Fruit fly (Drosophila melanogaster) whole organism, wandering third instar larva: ENCODE data around the gene sgg.

ENCODE experiments used
- Abd-B ChIP-seq: fragments of >200 bp; optimal IDR thresholded peaks from 2 replicates; lab custom pipeline; 2017; ENCODE audit warnings: missing biosample characterization, missing genetic modification characterization
- CG32264 ChIP-seq: fragments of 200-800 bp; sonication (Bioruptor generic); optimal IDR thresholded peaks from 2 replicates; lab custom pipeline; 2016; ENCODE audit warnings: missing biosample characterization, missing genetic modification characterization
- CG9705 ChIP-seq: fragments of 200-800 bp; sonication (Bioruptor generic); optimal IDR thresholded peaks from 2 replicates; lab custom pipeline; 2018; ENCODE audit warnings: missing biosample characterization, mild to moderate bottlenecking, missing genetic modification characterization
- CrebA ChIP-seq: fragments of 200-800 bp; sonication (Bioruptor generic); optimal IDR thresholded peaks from 2 replicates; lab custom pipeline; 2016; ENCODE audit warnings: missing biosample characterization, mild to moderate bottlenecking, missing genetic modification characterization, borderline replicate concordance
- Dfd ChIP-seq: fragments of >200 bp; optimal IDR thresholded peaks from 2 replicates; lab custom pipeline; 2017; ENCODE audit warnings: missing biosample characterization, missing genetic modification characterization
- Dif ChIP-seq: fragments of 200-275, 200-300 bp; sonication (Bioruptor generic); optimal IDR thresholded peaks from 2 replicates; lab custom pipeline; 2018; ENCODE audit warnings: missing biosample characterization, missing genetic modification characterization; ENCODE audit not compliant: partially characterized antibody
- GATAd ChIP-seq: sonication (Bioruptor generic); optimal IDR thresholded peaks from 2 replicates; lab custom pipeline; 2016; ENCODE audit warnings: missing biosample characterization, missing genetic modification characterization
- HLH106 ChIP-seq: fragments of 200-800 bp; optimal IDR thresholded peaks from 3 replicates; lab custom pipeline; 2019; ENCODE audit warnings: missing biosample characterization, mild to moderate bottlenecking, missing genetic modification characterization, moderate library complexity
- Hnf4 ChIP-seq: fragments of 200-800 bp; sonication (Bioruptor generic); optimal IDR thresholded peaks from 2 replicates; lab custom pipeline; 2016; ENCODE audit warnings: missing biosample characterization, mild to moderate bottlenecking, missing genetic modification characterization
- Hr78 ChIP-seq: fragments of >200 bp; optimal IDR thresholded peaks from 2 replicates; lab custom pipeline; 2017; ENCODE audit warnings: missing biosample characterization, missing genetic modification characterization
- Hr83 ChIP-seq: fragments of 200-300 bp; sonication (Bioruptor generic); optimal IDR thresholded peaks from 2 replicates; lab custom pipeline; 2016; ENCODE audit warnings: missing biosample characterization, mild to moderate bottlenecking, missing genetic modification characterization, moderate library complexity; ENCODE audit not compliant: poor library complexity, severe bottlenecking
- Jra ChIP-seq: sonication (Bioruptor generic); optimal IDR thresholded peaks from 2 replicates; lab custom pipeline; 2016; ENCODE audit warnings: missing biosample characterization, missing genetic modification characterization
- Mio ChIP-seq: sonication (Bioruptor generic); optimal IDR thresholded peaks from 2 replicates; lab custom pipeline; 2016; ENCODE audit warnings: missing biosample characterization, missing genetic modification characterization
- Myc ChIP-seq: fragments of >200 bp; optimal IDR thresholded peaks from 2 replicates; lab custom pipeline; 2017
- N ChIP-seq: fragments of >200 bp; optimal IDR thresholded peaks from 2 replicates; lab custom pipeline; 2018; ENCODE audit warnings: missing biosample characterization, missing external identifiers, missing genetic modification characterization
- OdsH ChIP-seq: fragments of 200-800 bp; sonication (Bioruptor generic); optimal IDR thresholded peaks from 2 replicates; lab custom pipeline; 2016; ENCODE audit warnings: missing biosample characterization, mild to moderate bottlenecking, missing genetic modification characterization
- Rel ChIP-seq, 2 experiments: fragments of 200-800 bp; sonication (Bioruptor generic) in 1 of 2; optimal IDR thresholded peaks; 2 replicates in 1 of 2; 3 replicates in 1 of 2; lab custom pipeline; 2016 to 2019; ENCODE audit warnings: mild to moderate bottlenecking in 2 of 2, missing biosample characterization in 2 of 2, missing genetic modification characterization in 2 of 2, moderate library complexity in 1 of 2
- Sp1 ChIP-seq: fragments of 200-800 bp; sonication (Bioruptor generic); optimal IDR thresholded peaks from 3 replicates; lab custom pipeline; 2019; ENCODE audit warnings: missing biosample characterization, mild to moderate bottlenecking, missing genetic modification characterization, moderate library complexity
- Vsx2 ChIP-seq: fragments of 200-300, 225-300 bp; sonication (Bioruptor generic); optimal IDR thresholded peaks from 2 replicates; lab custom pipeline; 2018; ENCODE audit warnings: missing biosample characterization, missing genetic modification characterization; ENCODE audit not compliant: partially characterized antibody
- br ChIP-seq: fragments of 200-800 bp; sonication (Bioruptor generic); optimal IDR thresholded peaks from 2 replicates; lab custom pipeline; 2016; ENCODE audit warnings: missing biosample characterization, missing genetic modification characterization
- brk ChIP-seq: fragments of 200-800 bp; sonication (Bioruptor generic); optimal IDR thresholded peaks from 2 replicates; lab custom pipeline; 2016; ENCODE audit warnings: missing biosample characterization, mild to moderate bottlenecking, missing genetic modification characterization
- dl ChIP-seq, 2 experiments: fragments of 175-275, 200-275 bp in 1 of 2; fragments of 200-275 bp in 1 of 2; sonication (Bioruptor generic); optimal IDR thresholded peaks; lab custom pipeline; 2018; ENCODE audit warnings: mild to moderate bottlenecking in 2 of 2, missing biosample characterization in 2 of 2, missing genetic modification characterization in 2 of 2, moderate library complexity in 2 of 2; ENCODE audit not compliant: partially characterized antibody in 2 of 2, insufficient read depth in 1 of 2
- dmrt93B ChIP-seq: fragments of 200-800 bp; sonication (Bioruptor generic); optimal IDR thresholded peaks from 2 replicates; lab custom pipeline; 2018; ENCODE audit warnings: missing biosample characterization, mild to moderate bottlenecking, missing genetic modification characterization
- dsf ChIP-seq: sonication (Bioruptor generic); optimal IDR thresholded peaks from 2 replicates; lab custom pipeline; 2016; ENCODE audit warnings: missing biosample characterization, missing genetic modification characterization, borderline replicate concordance
- ey ChIP-seq: fragments of 200-800 bp; sonication (Bioruptor generic); optimal IDR thresholded peaks from 2 replicates; lab custom pipeline; 2016; ENCODE audit warnings: missing biosample characterization, missing genetic modification characterization
- foxo ChIP-seq, 2 experiments: fragments of 200-800 bp; sonication (Bioruptor generic); optimal IDR thresholded peaks; 2 replicates in 1 of 2; 3 replicates in 1 of 2; lab custom pipeline; 2016 to 2017; ENCODE audit warnings: missing biosample characterization in 2 of 2, missing genetic modification characterization in 2 of 2
- fru ChIP-seq: fragments of 200-800 bp; sonication (Bioruptor generic); optimal IDR thresholded peaks from 3 replicates; lab custom pipeline; 2016; ENCODE audit warnings: missing biosample characterization, mild to moderate bottlenecking, missing genetic modification characterization
- h ChIP-seq: fragments of 200-800 bp; sonication (Bioruptor generic); optimal IDR thresholded peaks from 3 replicates; lab custom pipeline; 2016; ENCODE audit warnings: missing biosample characterization, mild to moderate bottlenecking, missing genetic modification characterization
- jim ChIP-seq: fragments of 175-275, 200-325 bp; sonication (Bioruptor generic); optimal IDR thresholded peaks from 2 replicates; lab custom pipeline; 2016; ENCODE audit warnings: missing biosample characterization, mild to moderate bottlenecking, missing genetic modification characterization
- lola ChIP-seq: fragments of >200 bp; optimal IDR thresholded peaks from 2 replicates; lab custom pipeline; 2017; ENCODE audit warnings: missing biosample characterization, missing genetic modification characterization
- pan ChIP-seq: fragments of >200 bp; optimal IDR thresholded peaks from 2 replicates; lab custom pipeline; 2017
- psq ChIP-seq: fragments of 200-800 bp; sonication (Bioruptor generic); optimal IDR thresholded peaks from 3 replicates; lab custom pipeline; 2017; ENCODE audit warnings: missing biosample characterization, mild to moderate bottlenecking, missing genetic modification characterization, moderate library complexity
- rgr ChIP-seq: fragments of 200-800 bp; sonication (Bioruptor generic); optimal IDR thresholded peaks from 3 replicates; lab custom pipeline; 2016; ENCODE audit warnings: missing biosample characterization, mild to moderate bottlenecking, missing genetic modification characterization
- sage ChIP-seq: fragments of 200-800 bp; sonication (Bioruptor generic); optimal IDR thresholded peaks from 2 replicates; lab custom pipeline; 2016; ENCODE audit warnings: missing biosample characterization, mild to moderate bottlenecking, missing genetic modification characterization
- sv ChIP-seq: fragments of 200-800 bp; sonication (Bioruptor generic); optimal IDR thresholded peaks from 3 replicates; lab custom pipeline; 2016; ENCODE audit warnings: missing biosample characterization, missing genetic modification characterization
- tai ChIP-seq: sonication (Bioruptor generic); optimal IDR thresholded peaks from 2 replicates; lab custom pipeline; 2016; ENCODE audit warnings: missing biosample characterization, missing genetic modification characterization
- usp ChIP-seq: fragments of >200 bp; optimal IDR thresholded peaks from 2 replicates; lab custom pipeline; 2017; ENCODE audit warnings: missing biosample characterization, missing genetic modification characterization
- woc ChIP-seq: sonication (Bioruptor generic); optimal IDR thresholded peaks from 2 replicates; lab custom pipeline; 2016; ENCODE audit warnings: missing biosample characterization, mild to moderate bottlenecking, missing genetic modification characterization

sgg gene

DNA sequence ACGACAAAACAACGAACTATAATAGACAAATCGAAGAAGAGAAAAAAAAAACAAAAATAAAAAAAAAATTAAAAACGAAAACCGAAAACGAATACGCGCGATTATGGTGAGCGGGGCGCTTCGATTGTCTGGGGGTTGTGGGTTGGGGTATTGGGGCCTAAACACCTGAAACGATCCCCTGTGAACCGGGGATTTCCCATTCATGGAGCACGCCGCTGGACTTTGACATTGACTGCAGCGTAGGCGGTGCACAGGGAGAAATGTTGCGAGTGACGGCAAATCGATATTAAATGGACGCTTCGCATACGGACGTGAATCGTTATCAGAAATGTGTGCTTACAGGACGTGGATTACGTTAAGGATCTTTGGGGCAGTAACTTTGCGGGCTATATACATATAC is 41.5 kb upstream of the sgg start:
- TF ChIP-seq HLH106 (tag; lab: Kevin White, UChicago) (no peak), jim (no peak), CG9705 (GFP tag; lab: Kevin White, UChicago) (no peak), Hnf4 (peak; percentile 43), brk (no peak), h (no peak), Dfd (GFP tag; lab: Kevin White, UChicago) (no peak), psq (GFP tag; lab: Kevin White, UChicago) (no peak), br (GFP tag; lab: Kevin White, UChicago) (no peak), N (GFP tag; lab: Kevin White, UChicago) (no peak), Rel (GFP tag; optimal IDR thresholded peaks at IDR 0.05; lab: Kevin White, UChicago) (no peak), Rel (tag; optimal IDR thresholded peaks at IDR 0.05; lab: Kevin White, UChicago) (peak; percentile 99), Hr78 (no peak)
- TF ChIP-seq, all 38 proteins: peak for 2

DNA sequence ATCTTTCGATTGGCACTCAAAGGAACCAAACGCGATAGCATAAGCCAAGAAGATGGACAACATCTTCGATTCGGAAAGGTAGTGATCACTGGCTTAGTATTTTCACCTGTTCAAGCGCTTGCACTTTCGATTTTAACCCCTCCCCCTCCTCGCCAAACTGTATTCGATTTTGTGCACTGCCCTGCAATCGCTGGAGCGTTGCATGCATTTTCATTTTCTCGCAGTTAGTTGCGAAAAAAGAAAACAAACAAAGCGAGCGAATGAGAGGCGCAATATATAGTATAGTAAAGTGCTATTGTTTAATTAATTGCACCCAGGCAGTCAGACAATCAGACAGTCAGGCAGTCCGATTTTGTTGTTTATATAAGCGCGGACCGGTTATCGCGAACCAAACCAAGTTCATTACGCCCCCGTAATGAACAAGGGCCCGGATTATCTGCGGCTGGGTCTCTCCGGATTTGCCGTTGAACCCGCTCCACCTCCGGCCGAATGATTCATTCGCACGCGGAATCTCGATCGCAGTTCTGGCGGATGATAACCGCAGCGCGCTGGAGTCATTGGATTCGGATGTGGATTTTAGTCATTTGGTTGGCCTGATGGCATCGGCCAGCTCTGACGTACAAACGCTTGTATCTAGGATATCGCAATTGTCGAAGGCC is 40.5 kb upstream of the sgg start:
- TF ChIP-seq dl (GFP tag; optimal IDR thresholded peaks at IDR 0.05; lab: Kevin White, UChicago; ENCODE audit: insufficient read depth in 1 of 2, partially characterized antibody in 2 of 2) (peak in 1 of 2 experiments; percentile 25), dmrt93B (GFP tag; lab: Kevin White, UChicago) (no peak)
- TF ChIP-seq, all 38 proteins: peak for 1

DNA sequence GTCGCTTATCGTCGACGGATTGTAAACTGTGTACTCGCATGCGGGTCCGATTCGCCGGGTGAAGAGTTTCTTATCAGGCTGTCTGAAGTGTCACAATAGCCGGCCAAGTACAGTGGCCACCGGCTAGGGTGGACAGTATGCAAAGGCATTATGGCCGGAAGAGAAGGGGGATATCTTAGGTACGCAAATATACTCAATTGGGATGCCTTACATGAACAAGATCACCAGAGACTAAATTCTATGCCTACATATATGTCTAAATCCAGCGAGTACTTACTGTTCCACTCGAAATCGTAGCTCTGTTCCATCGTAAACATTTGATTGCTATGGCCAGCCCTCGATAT is 40.0 kb upstream of the sgg start:
- TF ChIP-seq N (GFP tag; lab: Kevin White, UChicago) (no peak), ey (peak; percentile 97), sage (GFP tag; lab: Kevin White, UChicago) (peak; percentile 92), GATAd (GFP tag; lab: Kevin White, UChicago) (peak; percentile 33), tai (GFP tag; lab: Kevin White, UChicago) (no peak), jim (peak; percentile 2), foxo (GFP tag; optimal IDR thresholded peaks at IDR 0.05; lab: Kevin White, UChicago) (peak; percentile 90 to 99), Hnf4 (peak; percentile 96), Mio (GFP tag; lab: Kevin White, UChicago) (peak; percentile 82), brk (no peak), CG9705 (GFP tag; lab: Kevin White, UChicago) (peak; percentile 62), lola (GFP tag; lab: Kevin White, UChicago) (no peak), Dif (GFP tag; lab: Kevin White, UChicago) (no peak), dsf (GFP tag; lab: Kevin White, UChicago) (peak; percentile 80), psq (GFP tag; lab: Kevin White, UChicago) (peak; percentile 90), Vsx2 (GFP tag; lab: Kevin White, UChicago) (no peak), CG32264 (GFP tag; lab: Kevin White, UChicago) (peak; percentile 87), Myc (lab: Kevin White, UChicago) (no peak), OdsH (GFP tag; lab: Kevin White, UChicago) (peak; percentile 94), Sp1 (peak; percentile 92), dmrt93B (GFP tag; lab: Kevin White, UChicago) (peak; percentile 94), br (GFP tag; lab: Kevin White, UChicago) (peak; percentile 96), Jra (peak; percentile 86), woc (GFP tag; lab: Kevin White, UChicago) (peak; percentile 81), HLH106 (tag; lab: Kevin White, UChicago) (peak; percentile 93), Rel (GFP tag; optimal IDR thresholded peaks at IDR 0.05; lab: Kevin White, UChicago) (peak; percentile 71), Rel (tag; optimal IDR thresholded peaks at IDR 0.05; lab: Kevin White, UChicago) (peak; percentile 68), Hr78 (no peak), CrebA (GFP tag; lab: Kevin White, UChicago) (no peak), Hr83 (GFP tag; lab: Kevin White, UChicago) (peak; percentile 76), rgr (GFP tag; lab: Kevin White, UChicago) (peak; percentile 97), pan (no peak), fru (GFP tag; lab: Kevin White, UChicago) (peak; percentile 97), Abd-B (GFP tag; lab: Kevin White, UChicago) (no peak), dl (GFP tag; optimal IDR thresholded peaks at IDR 0.05; lab: Kevin White, UChicago; ENCODE audit: insufficient read depth in 1 of 2, partially characterized antibody in 2 of 2) (no peak), usp (GFP tag; lab: Kevin White, UChicago) (no peak), Dfd (GFP tag; lab: Kevin White, UChicago) (no peak), h (peak; percentile 97), sv (peak; percentile 76)
